Worm (Caenorhabditis elegans) whole organism, midembryonic: ENCODE measurements around the gene fbxb-33.

ENCODE experiments used
- cog-1 ChIP-seq: sonication (generic microtip); optimal IDR thresholded peaks from 2 replicates; lab custom pipeline; 2016; ENCODE audit warnings: missing genetic modification characterization, missing compliant biosample characterization
- flt-1 ChIP-seq: fragments of 200-800 bp; sonication (Bioruptor generic); IDR thresholded peaks from 2 replicates; pipeline ENCODE4 v1.3.6; 2022; ENCODE audit warnings: missing genetic modification characterization, missing compliant biosample characterization
- klf-2 ChIP-seq: fragments of 200-800 bp; sonication (Bioruptor generic); conservative IDR thresholded peaks from 2 replicates; pipeline ENCODE4 v1.3.6; 2022; ENCODE audit warnings: missing genetic modification reagents, missing genetic modification characterization, missing compliant biosample characterization
- med-1 ChIP-seq: sonication (generic microtip); optimal IDR thresholded peaks from 2 replicates; lab custom pipeline; 2017; ENCODE audit warnings: missing genetic modification characterization, mild to moderate bottlenecking, missing compliant biosample characterization, antibody characterized with exemption, missing genetic modification reagents; ENCODE audit not compliant: insufficient read depth
- ref-1 ChIP-seq: fragments of 200-800 bp; sonication (Bioruptor generic); conservative IDR thresholded peaks from 2 replicates; pipeline ENCODE4 v1.3.6; 2022; ENCODE audit warnings: missing genetic modification reagents, missing genetic modification characterization, missing compliant biosample characterization
- ztf-23 ChIP-seq: fragments of 200-800 bp; sonication (Bioruptor generic); IDR thresholded peaks from 2 replicates; pipeline ENCODE4 v1.3.6; 2022; ENCODE audit warnings: missing genetic modification reagents, missing genetic modification characterization, missing compliant biosample characterization
- ztf-29 ChIP-seq: fragments of 200-800 bp; sonication (Bioruptor generic); IDR thresholded peaks from 2 replicates; pipeline ENCODE4 v1.3.6; 2022; ENCODE audit warnings: missing genetic modification reagents, missing genetic modification characterization, missing compliant biosample characterization

- TF ChIP-seq ztf-23 (GFP tag; lab: Robert Waterston, UW) (no peak), ref-1 (GFP tag; lab: Robert Waterston, UW) (no peak), flt-1 (GFP tag; lab: Robert Waterston, UW) (no peak), ztf-29 (no peak), cog-1 (tag; lab: Kevin White, UChicago) (no peak), med-1 (no peak), klf-2 (GFP tag; lab: Robert Waterston, UW) (no peak)
Measured at ce11 chrII:3617512-3617911, 29.7 kb upstream of the fbxb-33 start, which contains the start of gene F40E12.1.
